Worm (Caenorhabditis elegans): Measurements from ENCODE around the gene tsp-21.

- TF ChIP-seq snpc-4 (tag; optimal IDR thresholded peaks at IDR 0.05) (no peak), pha-4 (tag; optimal IDR thresholded peaks at IDR 0.05) (no peak), drap-1 (GFP tag; optimal IDR thresholded peaks at IDR 0.05) (no peak), elt-3 (tag; optimal IDR thresholded peaks at IDR 0.05) (no peak), cnd-1 (tag; optimal IDR thresholded peaks at IDR 0.05) (no peak), nhr-237 (tag; optimal IDR thresholded peaks at IDR 0.05) (no peak), lin-13 (tag; optimal IDR thresholded peaks at IDR 0.05) (no peak)
Observed at ce11 chrX:9957449-9957848, 25.3 kb downstream of the tsp-21 start.
